Fruit fly (Drosophila melanogaster): ENCODE data around the gene CG10650.

CG10650 gene

dm6 chr2L:18966844-18967243 lies 28.9 kb downstream of the CG10650 start:
- TF ChIP-seq cnc (optimal IDR thresholded peaks at IDR 0.05), result no peak
- peak; percentile 92 for TF ChIP-seq bab1 (GFP tag; optimal IDR thresholded peaks at IDR 0.05)
- peak; percentile 78 for TF ChIP-seq CG7101 (tag; optimal IDR thresholded peaks at IDR 0.05)
- TF ChIP-seq cic (GFP tag; optimal IDR thresholded peaks at IDR 0.05), result no peak
- TF ChIP-seq tj (GFP tag; optimal IDR thresholded peaks at IDR 0.05), result peak; percentile 31
- TF ChIP-seq CG14711 (tag; optimal IDR thresholded peaks at IDR 0.05), result peak; percentile 79
- peak; percentile 12 for TF ChIP-seq CG33017 (tag; optimal IDR thresholded peaks at IDR 0.05)
- no peak for TF ChIP-seq CG1620 (GFP tag; optimal IDR thresholded peaks at IDR 0.05)
- TF ChIP-seq Crg-1 (GFP tag; optimal IDR thresholded peaks at IDR 0.05), result no peak
- peak; percentile 13 for TF ChIP-seq CG5204 (GFP tag; optimal IDR thresholded peaks at IDR 0.05)
- no peak for TF ChIP-seq toe (GFP tag; optimal IDR thresholded peaks at IDR 0.05)
- TF ChIP-seq kay (GFP tag; ENCODE audit: borderline replicate concordance), result peak; percentile 26
- TF ChIP-seq CG12768 (GFP tag; optimal IDR thresholded peaks at IDR 0.05), result peak; percentile 42
- TF ChIP-seq CG11617 (GFP tag; optimal IDR thresholded peaks at IDR 0.05), result peak; percentile 82
- no peak for TF ChIP-seq Mnt (GFP tag; optimal IDR thresholded peaks at IDR 0.05)
- TF ChIP-seq pad (GFP tag; optimal IDR thresholded peaks at IDR 0.05), result peak; percentile 51
- peak; percentile 60 for TF ChIP-seq CG7045 (GFP tag; optimal IDR thresholded peaks at IDR 0.05)
- no peak for TF ChIP-seq Clk (GFP tag; optimal IDR thresholded peaks at IDR 0.05)
- no peak for TF ChIP-seq ovo (GFP tag; optimal IDR thresholded peaks at IDR 0.05)
- no peak for TF ChIP-seq Hr96 (GFP tag; optimal IDR thresholded peaks at IDR 0.05)

- TF ChIP-seq CG5204 (GFP tag; optimal IDR thresholded peaks at IDR 0.05) (peak; percentile 84), Hr96 (GFP tag; optimal IDR thresholded peaks at IDR 0.05) (peak; percentile 45), tj (GFP tag; optimal IDR thresholded peaks at IDR 0.05) (peak; percentile 49), CG14711 (tag; optimal IDR thresholded peaks at IDR 0.05) (peak; percentile 89), ovo (GFP tag; optimal IDR thresholded peaks at IDR 0.05) (peak; percentile 71), CG7045 (GFP tag; optimal IDR thresholded peaks at IDR 0.05) (peak; percentile 92), cic (GFP tag; optimal IDR thresholded peaks at IDR 0.05) (peak; percentile 66), cnc (optimal IDR thresholded peaks at IDR 0.05) (no peak), kay (GFP tag; ENCODE audit: borderline replicate concordance) (no peak), CG33017 (tag; optimal IDR thresholded peaks at IDR 0.05) (peak; percentile 86), Clk (GFP tag; optimal IDR thresholded peaks at IDR 0.05) (peak; percentile 49), CG11617 (GFP tag; optimal IDR thresholded peaks at IDR 0.05) (peak; percentile 81), Mnt (GFP tag; optimal IDR thresholded peaks at IDR 0.05) (peak; percentile 62), bab1 (GFP tag; optimal IDR thresholded peaks at IDR 0.05) (peak; percentile 91), toe (GFP tag; optimal IDR thresholded peaks at IDR 0.05) (peak; percentile 84), pad (GFP tag; optimal IDR thresholded peaks at IDR 0.05) (peak; percentile 49), CG7101 (tag; optimal IDR thresholded peaks at IDR 0.05) (peak; percentile 90), CG1620 (GFP tag; optimal IDR thresholded peaks at IDR 0.05) (peak; percentile 74), Crg-1 (GFP tag; optimal IDR thresholded peaks at IDR 0.05) (peak; percentile 75), CG12768 (GFP tag; optimal IDR thresholded peaks at IDR 0.05) (peak; percentile 87)
Measured at dm6 chr2L:18966214-18966556, 29.5 kb downstream of the CG10650 start.

- TF ChIP-seq CG12768 (GFP tag; optimal IDR thresholded peaks at IDR 0.05) (no peak), CG11617 (GFP tag; optimal IDR thresholded peaks at IDR 0.05) (no peak), CG5204 (GFP tag; optimal IDR thresholded peaks at IDR 0.05) (no peak), cnc (optimal IDR thresholded peaks at IDR 0.05) (no peak), CG7045 (GFP tag; optimal IDR thresholded peaks at IDR 0.05) (no peak), cic (GFP tag; optimal IDR thresholded peaks at IDR 0.05) (peak; percentile 41), CG1620 (GFP tag; optimal IDR thresholded peaks at IDR 0.05) (no peak), toe (GFP tag; optimal IDR thresholded peaks at IDR 0.05) (no peak), Mnt (GFP tag; optimal IDR thresholded peaks at IDR 0.05) (no peak), CG33017 (tag; optimal IDR thresholded peaks at IDR 0.05) (peak; percentile 40), CG7101 (tag; optimal IDR thresholded peaks at IDR 0.05) (no peak), bab1 (GFP tag; optimal IDR thresholded peaks at IDR 0.05) (no peak), pad (GFP tag; optimal IDR thresholded peaks at IDR 0.05) (no peak), CG14711 (tag; optimal IDR thresholded peaks at IDR 0.05) (no peak), Clk (GFP tag; optimal IDR thresholded peaks at IDR 0.05) (peak; percentile 26), ovo (GFP tag; optimal IDR thresholded peaks at IDR 0.05) (no peak), tj (GFP tag; optimal IDR thresholded peaks at IDR 0.05) (no peak), Crg-1 (GFP tag; optimal IDR thresholded peaks at IDR 0.05) (no peak), kay (GFP tag; ENCODE audit: borderline replicate concordance) (peak; percentile 58), Hr96 (GFP tag; optimal IDR thresholded peaks at IDR 0.05) (no peak)
Measured at dm6 chr2L:18965367-18966213, 30.1 kb downstream of the CG10650 start.

dm6 chr2L:18957142-18957674 lies 38.5 kb downstream of the CG10650 start, which contains the start of gene Bhmt:
Gene Bhmt, minus strand, starts transcription at chr2L:18957311.
- peak; percentile 84 for TF ChIP-seq cic (GFP tag; optimal IDR thresholded peaks at IDR 0.05)
- peak; percentile 95 for TF ChIP-seq kay (GFP tag; ENCODE audit: borderline replicate concordance)
- peak; percentile 91 for TF ChIP-seq CG33017 (tag; optimal IDR thresholded peaks at IDR 0.05)
- TF ChIP-seq Crg-1 (GFP tag; optimal IDR thresholded peaks at IDR 0.05), result peak; percentile 18
- TF ChIP-seq Mnt (GFP tag; optimal IDR thresholded peaks at IDR 0.05), result peak; percentile 68
- TF ChIP-seq Hr96 (GFP tag; optimal IDR thresholded peaks at IDR 0.05), result no peak
- peak; percentile 91 for TF ChIP-seq bab1 (GFP tag; optimal IDR thresholded peaks at IDR 0.05)
- no peak for TF ChIP-seq CG1620 (GFP tag; optimal IDR thresholded peaks at IDR 0.05)
- peak; percentile 71 for TF ChIP-seq pad (GFP tag; optimal IDR thresholded peaks at IDR 0.05)
- peak; percentile 89 for TF ChIP-seq CG11617 (GFP tag; optimal IDR thresholded peaks at IDR 0.05)
- TF ChIP-seq CG5204 (GFP tag; optimal IDR thresholded peaks at IDR 0.05), result no peak
- peak; percentile 74 for TF ChIP-seq CG12768 (GFP tag; optimal IDR thresholded peaks at IDR 0.05)
- TF ChIP-seq toe (GFP tag; optimal IDR thresholded peaks at IDR 0.05), result no peak
- no peak for TF ChIP-seq cnc (optimal IDR thresholded peaks at IDR 0.05)
- peak; percentile 92 for TF ChIP-seq CG7101 (tag; optimal IDR thresholded peaks at IDR 0.05)
- TF ChIP-seq CG7045 (GFP tag; optimal IDR thresholded peaks at IDR 0.05), result peak; percentile 81
- TF ChIP-seq Clk (GFP tag; optimal IDR thresholded peaks at IDR 0.05), result peak; percentile 56
- TF ChIP-seq tj (GFP tag; optimal IDR thresholded peaks at IDR 0.05), result peak; percentile 100
- TF ChIP-seq CG14711 (tag; optimal IDR thresholded peaks at IDR 0.05), result peak; percentile 91
- peak; percentile 15 for TF ChIP-seq ovo (GFP tag; optimal IDR thresholded peaks at IDR 0.05)
